Worm (Caenorhabditis elegans) whole organism, L4 larva: ENCODE data around the gene C36E6.2.

Experiments
- T26A8.4 ChIP-seq: fragments of 200-800 bp; sonication (Bioruptor generic); IDR thresholded peaks from 2 replicates; pipeline ENCODE4 v1.3.6; 2022; ENCODE audit warnings: missing genetic modification characterization, missing compliant biosample characterization
- ZK337.2 ChIP-seq: fragments of 200-800 bp; sonication (Bioruptor generic); IDR thresholded peaks from 2 replicates; pipeline ENCODE4 v1.3.6; 2022; ENCODE audit warnings: missing genetic modification reagents, missing genetic modification characterization, missing compliant biosample characterization
- ZK546.5 ChIP-seq, 2 experiments: sonication (generic microtip); optimal IDR thresholded peaks; 2 replicates each; lab custom pipeline; 2017; ENCODE audit warnings: missing biosample characterization in 2 of 2, missing genetic modification characterization in 2 of 2
- aha-1 ChIP-seq: fragments of 150-350 bp; peaks from one replicate; lab custom pipeline; 2014; ENCODE audit warnings: missing biosample characterization, missing genetic modification characterization
- aly-2 ChIP-seq: sonication (generic microtip); optimal IDR thresholded peaks from 2 replicates; lab custom pipeline; 2018; ENCODE audit warnings: missing biosample characterization, missing genetic modification characterization
- attf-4 ChIP-seq: sonication (generic microtip); optimal IDR thresholded peaks from 3 replicates; lab custom pipeline; 2017; ENCODE audit warnings: missing biosample characterization, missing genetic modification characterization
- ceh-28 ChIP-seq: fragments of 150-350 bp; optimal IDR thresholded peaks from 2 replicates; lab custom pipeline; 2014; ENCODE audit warnings: missing biosample characterization, missing genetic modification reagents, missing genetic modification characterization
- ceh-82 ChIP-seq: sonication (generic microtip); optimal IDR thresholded peaks from 2 replicates; lab custom pipeline; 2017; ENCODE audit warnings: missing biosample characterization, missing genetic modification characterization
- ctbp-1 ChIP-seq: fragments of 200-800 bp; sonication (Bioruptor generic); IDR thresholded peaks from 2 replicates; pipeline ENCODE4 v1.3.6; 2022; ENCODE audit warnings: missing genetic modification reagents, missing genetic modification characterization, missing compliant biosample characterization
- daf-16 ChIP-seq, 3 experiments: sonication (generic microtip); optimal IDR thresholded peaks; 2 replicates each; lab custom pipeline; 2016 to 2017; ENCODE audit warnings: missing genetic modification characterization in 3 of 3, missing genetic modification reagents in 3 of 3, mild to moderate bottlenecking in 2 of 3, missing compliant biosample characterization in 2 of 3, missing biosample characterization in 1 of 3, moderate library complexity in 1 of 3
- daf-19 ChIP-seq: fragments of 200-800 bp; sonication (Bioruptor generic); conservative IDR thresholded peaks from 2 replicates; pipeline ENCODE4 v1.3.6; 2022; ENCODE audit warnings: missing genetic modification characterization, missing compliant biosample characterization
- dmd-6 ChIP-seq: fragments of 200-800 bp; sonication (Bioruptor generic); IDR thresholded peaks from 2 replicates; pipeline ENCODE4 v1.3.6; 2022; ENCODE audit warnings: missing genetic modification reagents, missing genetic modification characterization, missing compliant biosample characterization
- dve-1 ChIP-seq: sonication (generic microtip); optimal IDR thresholded peaks from 2 replicates; lab custom pipeline; 2017; ENCODE audit warnings: antibody characterized with exemption, mild to moderate bottlenecking, missing genetic modification characterization, missing compliant biosample characterization; ENCODE audit not compliant: insufficient read depth
- fkh-10 ChIP-seq: fragments of 150-350 bp; optimal IDR thresholded peaks from 2 replicates; lab custom pipeline; 2014; ENCODE audit warnings: missing biosample characterization, missing genetic modification reagents, missing genetic modification characterization
- fos-1 ChIP-seq: fragments of 150-350 bp; optimal IDR thresholded peaks from 2 replicates; lab custom pipeline; 2014; ENCODE audit warnings: missing biosample characterization, missing genetic modification characterization
- hlh-11 ChIP-seq: fragments of 200-800 bp; sonication (Bioruptor generic); optimal IDR thresholded peaks from 2 replicates; lab custom pipeline; 2018; ENCODE audit warnings: mild to moderate bottlenecking, missing genetic modification characterization, missing compliant biosample characterization
- hlh-30 ChIP-seq: sonication (generic microtip); optimal IDR thresholded peaks from 2 replicates; lab custom pipeline; 2017; ENCODE audit warnings: antibody characterized with exemption, mild to moderate bottlenecking, missing genetic modification characterization, missing compliant biosample characterization; ENCODE audit not compliant: insufficient read depth
- hmg-1.1 ChIP-seq: fragments of 200-800 bp; sonication (Bioruptor generic); IDR thresholded peaks from 2 replicates; pipeline ENCODE4 v1.3.6; 2022; ENCODE audit warnings: missing genetic modification reagents, missing genetic modification characterization, missing compliant biosample characterization
- lim-7 ChIP-seq: fragments of 200-800 bp; sonication (Bioruptor generic); IDR thresholded peaks from 2 replicates; pipeline ENCODE4 v1.3.6; 2022; ENCODE audit warnings: missing genetic modification characterization, missing compliant biosample characterization
- lin-29 ChIP-seq: fragments of 200-800 bp; sonication (Bioruptor generic); IDR thresholded peaks from 2 replicates; pipeline ENCODE4 v1.3.6; 2022; ENCODE audit warnings: missing genetic modification reagents, missing genetic modification characterization, missing compliant biosample characterization
- lin-38 ChIP-seq: fragments of 200-800 bp; sonication (Bioruptor generic); IDR thresholded peaks from 2 replicates; pipeline ENCODE4 v1.3.6; 2022; ENCODE audit warnings: missing genetic modification reagents, missing genetic modification characterization, missing compliant biosample characterization
- lin-39 ChIP-seq: fragments of 150-350 bp; optimal IDR thresholded peaks from 2 replicates; lab custom pipeline; 2014; ENCODE audit warnings: missing biosample characterization, missing genetic modification reagents, missing genetic modification characterization
- lsy-2 ChIP-seq, 2 experiments: fragments of 150-350 bp in 1 of 2; sonication (generic microtip) in 1 of 2; optimal IDR thresholded peaks; 2 replicates each; lab custom pipeline; 2014 to 2017; ENCODE audit warnings: missing biosample characterization in 2 of 2, missing genetic modification characterization in 2 of 2
- madf-5 ChIP-seq, 2 experiments: fragments of 200-800 bp; sonication (Bioruptor generic); IDR thresholded peaks; 2 replicates each; pipeline ENCODE4 v1.3.6; 2022; ENCODE audit warnings: missing compliant biosample characterization in 2 of 2, missing genetic modification characterization in 2 of 2
- madf-9 ChIP-seq: fragments of 200-800 bp; sonication (Bioruptor generic); conservative IDR thresholded peaks from 2 replicates; pipeline ENCODE4 v1.3.6; 2022; ENCODE audit warnings: missing genetic modification reagents, missing genetic modification characterization, missing compliant biosample characterization
- mep-1 ChIP-seq: fragments of 150-350 bp; sonication (generic microtip); optimal IDR thresholded peaks from 3 replicates; lab custom pipeline; 2014; ENCODE audit warnings: missing biosample characterization, missing genetic modification characterization
- mes-2 ChIP-seq: sonication (generic microtip); optimal IDR thresholded peaks from 2 replicates; lab custom pipeline; 2016; ENCODE audit warnings: missing genotype, mild to moderate bottlenecking, missing genetic modification characterization, missing compliant biosample characterization; ENCODE audit not compliant: poor library complexity, severe bottlenecking
- nhr-111 ChIP-seq: fragments of 200-800 bp; sonication (Bioruptor generic); optimal IDR thresholded peaks from 2 replicates; lab custom pipeline; 2018; ENCODE audit warnings: mild to moderate bottlenecking, missing genetic modification characterization, missing compliant biosample characterization
- php-3 ChIP-seq: fragments of 200-800 bp; sonication (Bioruptor generic); IDR thresholded peaks from 2 replicates; pipeline ENCODE4 v1.3.6; 2022; ENCODE audit warnings: missing genetic modification reagents, missing genetic modification characterization, missing compliant biosample characterization
- rbr-2 ChIP-seq: sonication (generic microtip); optimal IDR thresholded peaks from 2 replicates; lab custom pipeline; 2016; ENCODE audit warnings: missing genotype, missing genetic modification characterization, missing compliant biosample characterization
- set-16 ChIP-seq: fragments of 200-800 bp; sonication (Bioruptor generic); IDR thresholded peaks from 2 replicates; pipeline ENCODE4 v1.3.6; 2022; ENCODE audit warnings: missing genetic modification reagents, missing genetic modification characterization, missing compliant biosample characterization
- spr-1 ChIP-seq: sonication (generic microtip); optimal IDR thresholded peaks from 2 replicates; lab custom pipeline; 2016; ENCODE audit warnings: mild to moderate bottlenecking, missing genetic modification characterization, missing compliant biosample characterization
- tag-97 ChIP-seq: fragments of 200-800 bp; sonication (Bioruptor generic); IDR thresholded peaks from 2 replicates; pipeline ENCODE4 v1.3.6; 2022; ENCODE audit warnings: missing genetic modification characterization, missing compliant biosample characterization
- tra-1 ChIP-seq: fragments of 200-800 bp; sonication (Bioruptor generic); IDR thresholded peaks from 2 replicates; pipeline ENCODE4 v1.3.6; 2022; ENCODE audit warnings: missing genetic modification reagents, missing genetic modification characterization, missing compliant biosample characterization
- unc-62 ChIP-seq, 3 experiments: fragments of 150-350 bp in 1 of 3; sonication (generic microtip); optimal IDR thresholded peaks in 2 of 3; peaks in 1 of 3; 1 replicate in 1 of 3; 2 replicates in 2 of 3; lab custom pipeline; 2014 to 2017; ENCODE audit warnings: missing biosample characterization in 3 of 3, missing genetic modification characterization in 3 of 3, missing genetic modification reagents in 3 of 3, missing genotype in 1 of 3
- vab-7 ChIP-seq: fragments of 200-800 bp; sonication (Bioruptor generic); IDR thresholded peaks from 2 replicates; pipeline ENCODE4 v1.3.6; 2022; ENCODE audit warnings: missing genetic modification reagents, missing genetic modification characterization, missing compliant biosample characterization
- zfp-3 ChIP-seq: fragments of 200-800 bp; sonication (Bioruptor generic); conservative IDR thresholded peaks from 2 replicates; pipeline ENCODE4 v1.3.6; 2022; ENCODE audit warnings: missing genetic modification reagents, missing genetic modification characterization, missing compliant biosample characterization
- zip-11 ChIP-seq: fragments of 200-800 bp; sonication (Bioruptor generic); IDR thresholded peaks from 2 replicates; pipeline ENCODE4 v1.3.6; 2022; ENCODE audit warnings: missing genetic modification characterization, missing compliant biosample characterization

Gene C36E6.2

DNA sequence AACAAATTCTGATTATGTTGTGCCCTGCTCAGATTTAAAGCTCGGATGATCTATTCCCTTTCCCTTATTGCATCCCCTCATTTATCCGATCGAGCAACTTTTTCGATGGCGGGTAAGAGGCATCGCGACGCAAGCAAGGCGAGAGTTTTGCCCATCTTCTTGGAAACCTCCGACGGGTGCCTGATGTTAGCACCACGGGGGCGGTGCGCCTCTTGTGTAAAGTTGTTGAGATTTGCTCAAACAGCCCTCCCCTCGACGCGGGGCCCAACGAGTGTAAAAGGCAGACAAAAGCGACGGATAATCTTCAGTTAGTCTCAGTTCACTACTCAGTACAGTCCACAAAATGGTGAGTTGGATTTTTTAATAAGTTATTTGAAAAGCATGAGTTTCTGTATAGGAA lies 7.4 kb downstream of the C36E6.2 start, which contains the start of gene mlc-1:
TSS of gene mlc-1 (plus strand) at position 324 of the 400 bp plus-strand sequence.
- TF ChIP-seq madf-5 (GFP tag; IDR thresholded peaks at IDR 0.05; lab: Robert Waterston, UW), result no peak
- no peak for TF ChIP-seq tag-97 (GFP tag; lab: Robert Waterston, UW)
- TF ChIP-seq unc-62 (GFP tag; optimal IDR thresholded peaks at IDR 0.05 in 1 of 2; lab: Kevin White, UChicago), result peak in 1 of 2 experiments; percentile 20
- TF ChIP-seq unc-62 (tag; optimal IDR thresholded peaks at IDR 0.05; lab: Kevin White, UChicago), result no peak
- peak; percentile 38 for TF ChIP-seq set-16 (GFP tag; lab: Robert Waterston, UW)
- peak; percentile 9 for TF ChIP-seq hlh-11
- TF ChIP-seq ceh-28 (tag; lab: Kevin White, UChicago), result no peak
- TF ChIP-seq daf-19, result no peak
- TF ChIP-seq aly-2 (tag; lab: Kevin White, UChicago), result no peak
- TF ChIP-seq aha-1, result peak; percentile 74

DNA sequence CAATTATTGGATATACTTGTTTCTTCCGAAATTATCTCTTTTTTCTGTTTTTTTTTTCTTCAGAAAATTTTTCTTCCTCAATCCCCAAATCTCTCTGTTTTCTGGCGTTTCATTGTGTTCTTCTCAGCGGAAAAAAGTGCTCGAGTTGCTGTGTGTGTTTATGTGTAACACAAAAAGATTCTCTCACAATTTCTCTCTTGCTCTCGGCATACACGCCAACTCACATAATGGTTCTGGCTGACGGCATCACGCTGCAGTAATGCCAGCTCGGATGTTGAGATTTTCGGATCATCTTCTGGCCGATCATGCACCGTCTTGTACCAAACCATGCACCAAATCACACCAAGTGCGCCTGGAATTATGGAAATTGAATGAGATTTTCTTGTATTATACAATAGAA lies 10.5 kb downstream of the C36E6.2 start:
- TF ChIP-seq lin-29 (GFP tag; lab: Robert Waterston, UW), result no peak
- TF ChIP-seq set-16 (GFP tag; lab: Robert Waterston, UW), result no peak
- TF ChIP-seq daf-16 (GFP tag; optimal IDR thresholded peaks at IDR 0.05; lab: Kevin White, UChicago), result peak in 1 of 2 experiments; percentile 34
- no peak for TF ChIP-seq daf-16 (tag; optimal IDR thresholded peaks at IDR 0.05; lab: Kevin White, UChicago)
- peak in 1 of 2 experiments; percentile 0 for TF ChIP-seq lsy-2 (tag; optimal IDR thresholded peaks at IDR 0.05; lab: Kevin White, UChicago)
- no peak for TF ChIP-seq fkh-10 (GFP tag; lab: Kevin White, UChicago)
- TF ChIP-seq lin-38 (GFP tag; lab: Robert Waterston, UW), result no peak
- peak; percentile 16 for TF ChIP-seq mes-2
- TF ChIP-seq vab-7 (GFP tag; lab: Robert Waterston, UW), result no peak
- TF ChIP-seq, all 104 proteins: peak for 3

ce11 chrX:17464801-17465200 lies 13.3 kb downstream of the C36E6.2 start, which contains the start of gene slc-17.1:
TSS of gene slc-17.1 (minus strand) at chrX:17464901.
- no peak for TF ChIP-seq spr-1 (tag; lab: Kevin White, UChicago)
- TF ChIP-seq lin-39 (tag; lab: Kevin White, UChicago), result no peak
- TF ChIP-seq php-3 (GFP tag; lab: Robert Waterston, UW), result no peak
- TF ChIP-seq tra-1 (GFP tag; lab: Robert Waterston, UW), result no peak
- TF ChIP-seq ceh-28 (tag; lab: Kevin White, UChicago), result no peak
- TF ChIP-seq zfp-3 (GFP tag; lab: Robert Waterston, UW), result no peak
- TF ChIP-seq T26A8.4 (GFP tag; lab: Robert Waterston, UW), result no peak
- no peak for TF ChIP-seq dmd-6 (GFP tag; lab: Robert Waterston, UW)
- no peak for TF ChIP-seq ceh-82
- no peak for TF ChIP-seq nhr-111 (GFP tag; lab: Kevin White, UChicago)
- no peak for TF ChIP-seq attf-4 (tag; lab: Kevin White, UChicago)
- 0 out of 2 replicates have a peak, but pooled peaks have one; percentile 7 for TF ChIP-seq set-16 (GFP tag; lab: Robert Waterston, UW)
- TF ChIP-seq rbr-2, result peak; percentile 9
- TF ChIP-seq zip-11 (GFP tag; lab: Robert Waterston, UW), result no peak
- TF ChIP-seq aha-1, result peak; percentile 8
- no peak for TF ChIP-seq hlh-11
- TF ChIP-seq mep-1 (tag; lab: Kevin White, UChicago), result no peak
- no peak for TF ChIP-seq madf-9 (GFP tag; lab: Robert Waterston, UW)
- no peak for TF ChIP-seq fkh-10 (GFP tag; lab: Kevin White, UChicago)
- no peak for TF ChIP-seq hlh-30 (tag; lab: Kevin White, UChicago)
- TF ChIP-seq lim-7, result no peak
- TF ChIP-seq ZK337.2 (GFP tag; lab: Robert Waterston, UW), result no peak

ce11 chrX:17466615-17467014 lies 15.1 kb downstream of the C36E6.2 start, which contains the start of gene ZK54.3:
TSS of gene ZK54.3 (minus strand) at chrX:17467005.
- TF ChIP-seq ZK546.5 (tag; optimal IDR thresholded peaks at IDR 0.05; lab: Kevin White, UChicago) (no peak), hmg-1.1 (GFP tag; lab: Robert Waterston, UW) (0 out of 2 replicates have a peak, but pooled peaks have one; percentile 9), dve-1 (tag; lab: Kevin White, UChicago) (peak; percentile 18), lsy-2 (tag; optimal IDR thresholded peaks at IDR 0.05; lab: Kevin White, UChicago) (peak in 1 of 2 experiments; percentile 62), ctbp-1 (GFP tag; lab: Robert Waterston, UW) (0 out of 2 replicates have a peak, but pooled peaks have one; percentile 14), fos-1 (tag; lab: Kevin White, UChicago) (no peak), dmd-6 (GFP tag; lab: Robert Waterston, UW) (peak; percentile 24; the same call in 1 of the 2 replicates)
